Worm (Caenorhabditis elegans): ENCODE measurements around the gene spin-1.

spin-1 gene

DNA sequence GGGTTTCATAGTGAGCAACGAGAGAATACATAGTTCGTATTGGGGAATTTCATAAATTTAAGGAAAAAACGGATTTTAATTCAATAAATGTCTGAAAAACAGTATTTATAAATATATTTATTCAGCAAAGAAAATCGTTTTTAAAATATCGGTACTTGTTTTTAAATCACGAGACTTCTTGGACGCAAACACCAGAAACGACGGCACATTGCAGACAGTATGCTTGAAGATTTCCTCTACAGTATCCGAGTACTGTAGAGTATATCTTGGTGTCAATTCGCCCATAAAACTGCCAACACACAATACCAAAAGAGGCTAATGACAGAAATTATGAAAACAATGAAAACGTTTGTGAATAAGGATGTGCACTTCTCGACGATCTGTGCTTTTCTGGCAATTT, 48.9 kb upstream of the spin-1 start (continued):
- TF ChIP-seq fkh-4 (tag; optimal IDR thresholded peaks at IDR 0.05; ENCODE audit: borderline replicate concordance) (no peak), alr-1 (tag; optimal IDR thresholded peaks at IDR 0.05; ENCODE audit: borderline replicate concordance) (no peak), egl-13 (tag; optimal IDR thresholded peaks at IDR 0.05) (no peak), tbx-2 (tag; optimal IDR thresholded peaks at IDR 0.05) (no peak), elt-2 (tag; optimal IDR thresholded peaks at IDR 0.05) (no peak), lir-3 (tag; optimal IDR thresholded peaks at IDR 0.05; ENCODE audit: poor library complexity) (peak; percentile 1), snu-23 (GFP tag; optimal IDR thresholded peaks at IDR 0.05) (peak; percentile 34), mdl-1 (tag; optimal IDR thresholded peaks at IDR 0.05) (no peak), lin-14 (GFP tag; optimal IDR thresholded peaks at IDR 0.05) (no peak), irx-1 (tag; optimal IDR thresholded peaks at IDR 0.05) (no peak), nhr-19 (GFP tag; conservative IDR thresholded peaks at IDR 0.05) (no peak), dsc-1 (tag; optimal IDR thresholded peaks at IDR 0.05) (no peak), ama-1 (optimal IDR thresholded peaks at IDR 0.05) (no peak), unc-130 (tag; optimal IDR thresholded peaks at IDR 0.05) (no peak), fos-1 (tag; optimal IDR thresholded peaks at IDR 0.05) (no peak), aha-1 (tag; optimal IDR thresholded peaks at IDR 0.05) (no peak), xbp-1 (tag; optimal IDR thresholded peaks at IDR 0.05) (peak; percentile 19), unc-86 (tag; optimal IDR thresholded peaks at IDR 0.05) (no peak), sup-37 (GFP tag; optimal IDR thresholded peaks at IDR 0.05) (no peak), F16B12.6 (tag; optimal IDR thresholded peaks at IDR 0.05) (peak; percentile 82), nhr-237 (tag; optimal IDR thresholded peaks at IDR 0.05) (no peak), ztf-4 (tag; optimal IDR thresholded peaks at IDR 0.05) (no peak), vab-15 (tag; optimal IDR thresholded peaks at IDR 0.05) (no peak), dpl-1 (GFP tag; optimal IDR thresholded peaks at IDR 0.05) (peak; percentile 18 to 53 (median 22)), mef-2 (tag; optimal IDR thresholded peaks at IDR 0.05) (no peak), skn-1 (tag; optimal IDR thresholded peaks at IDR 0.05) (no peak), tlp-1 (tag; optimal IDR thresholded peaks at IDR 0.05) (no peak), snpc-4 (tag; optimal IDR thresholded peaks at IDR 0.05) (no peak), grh-1 (GFP tag; IDR thresholded peaks at IDR 0.05) (no peak), aly-2 (tag; optimal IDR thresholded peaks at IDR 0.05) (no peak), hpl-2 (GFP tag; optimal IDR thresholded peaks at IDR 0.05) (no peak), Y116A8C.19 (tag; optimal IDR thresholded peaks at IDR 0.05; ENCODE audit: borderline replicate concordance) (no peak), swsn-7 (tag; optimal IDR thresholded peaks at IDR 0.05) (no peak), nhr-20 (tag; optimal IDR thresholded peaks at IDR 0.05) (no peak), unc-98 (GFP tag; IDR thresholded peaks at IDR 0.05) (no peak), efl-3 (GFP tag; optimal IDR thresholded peaks at IDR 0.05) (no peak), nhr-84 (tag; optimal IDR thresholded peaks at IDR 0.05) (no peak), zip-4 (GFP tag; optimal IDR thresholded peaks at IDR 0.05) (no peak), pag-3 (tag; optimal IDR thresholded peaks at IDR 0.05; ENCODE audit: borderline replicate concordance, insufficient read depth) (no peak), egl-27 (tag; optimal IDR thresholded peaks at IDR 0.05) (no peak), nhr-76 (tag; optimal IDR thresholded peaks at IDR 0.05) (no peak), rnt-1 (tag; optimal IDR thresholded peaks at IDR 0.05) (no peak), lin-13 (GFP tag; optimal IDR thresholded peaks at IDR 0.05) (no peak), ces-1 (GFP tag; optimal IDR thresholded peaks at IDR 0.05) (no peak), zag-1 (tag; optimal IDR thresholded peaks at IDR 0.05) (no peak), lin-39 (tag; optimal IDR thresholded peaks at IDR 0.05) (no peak)
